Fruit fly (Drosophila melanogaster) whole organism, embryonic: ENCODE results near the gene EloB.

ENCODE experiments used
- Ada2b ChIP-seq: fragments of 200-800 bp; sonication (Bioruptor generic); IDR thresholded peaks from 2 replicates; pipeline ENCODE4 v1.3.6; 2022; ENCODE audit warnings: missing biosample characterization, missing genetic modification characterization
- Atf-2 ChIP-seq: fragments of 200-800 bp; sonication (Bioruptor generic); optimal IDR thresholded peaks from 2 replicates; lab custom pipeline; 2016; ENCODE audit warnings: missing biosample characterization, missing genetic modification characterization
- Bdp1 ChIP-seq: fragments of 200-800 bp; sonication (Bioruptor generic); optimal IDR thresholded peaks from 3 replicates; lab custom pipeline; 2016; ENCODE audit warnings: missing biosample characterization, missing genetic modification characterization
- Bgb ChIP-seq: fragments of 200-800 bp; sonication (Bioruptor generic); IDR thresholded peaks from 2 replicates; pipeline ENCODE4 v1.3.6; 2022; ENCODE audit warnings: missing biosample characterization, missing genetic modification characterization; ENCODE audit not compliant: partially characterized antibody
- CG10147 ChIP-seq: fragments of 200-800 bp; sonication (Bioruptor generic); optimal IDR thresholded peaks from 2 replicates; lab custom pipeline; 2019; ENCODE audit warnings: missing biosample characterization, mild to moderate bottlenecking, missing genetic modification characterization, moderate library complexity
- CG10565 ChIP-seq: fragments of 200-800 bp; sonication (Bioruptor generic); optimal IDR thresholded peaks from 3 replicates; lab custom pipeline; 2016; ENCODE audit warnings: missing biosample characterization, mild to moderate bottlenecking, missing genetic modification characterization
- CG10959 ChIP-seq: fragments of 200-800 bp; sonication (Bioruptor generic); IDR thresholded peaks from 2 replicates; pipeline ENCODE4 v1.3.6; 2022; ENCODE audit warnings: missing biosample characterization, missing genetic modification characterization
- CG11085 ChIP-seq: fragments of 200-800 bp; sonication (Bioruptor generic); IDR thresholded peaks from 2 replicates; pipeline ENCODE4 v1.3.6; 2022; ENCODE audit warnings: missing biosample characterization, missing genetic modification characterization
- CG11504 ChIP-seq: fragments of 200-800 bp; sonication (Bioruptor generic); optimal IDR thresholded peaks from 3 replicates; lab custom pipeline; 2019; ENCODE audit warnings: missing biosample characterization, mild to moderate bottlenecking, missing genetic modification characterization, moderate library complexity
- CG12104 ChIP-seq: fragments of 200-800 bp; sonication (Bioruptor generic); optimal IDR thresholded peaks from 3 replicates; lab custom pipeline; 2016; ENCODE audit warnings: missing biosample characterization, missing genetic modification characterization
- CG17385 ChIP-seq: fragments of 200-800 bp; sonication (Bioruptor generic); optimal IDR thresholded peaks from 3 replicates; lab custom pipeline; 2018; ENCODE audit warnings: missing biosample characterization, mild to moderate bottlenecking, missing genetic modification characterization
- CG3726 ChIP-seq: fragments of 200-800 bp; sonication (Bioruptor generic); IDR thresholded peaks from 3 replicates; pipeline ENCODE4, ENCODE4 v1.3.6; 2022; ENCODE audit warnings: missing biosample characterization, missing genetic modification characterization
- CG6272 ChIP-seq: fragments of 200-800 bp; sonication (Bioruptor generic); IDR thresholded peaks from 2 replicates; pipeline ENCODE4 v1.3.6; 2022; ENCODE audit warnings: missing biosample characterization, missing genetic modification characterization
- CG7357 ChIP-seq: fragments of 200-800 bp; sonication (Bioruptor generic); IDR thresholded peaks from 3 replicates; pipeline ENCODE4 v1.3.6; 2022; ENCODE audit warnings: missing biosample characterization, missing genetic modification characterization
- CG7745 ChIP-seq: fragments of 200-800 bp; sonication (Bioruptor generic); optimal IDR thresholded peaks from 2 replicates; lab custom pipeline; 2018; ENCODE audit warnings: missing biosample characterization, mild to moderate bottlenecking, missing genetic modification characterization, moderate library complexity
- CG8281 ChIP-seq: fragments of 200-800 bp; sonication (Bioruptor generic); optimal IDR thresholded peaks from 2 replicates; lab custom pipeline; 2018; ENCODE audit warnings: missing biosample characterization, mild to moderate bottlenecking, missing genetic modification characterization, moderate library complexity
- Doc2 ChIP-seq: fragments of 200-800 bp; sonication (Bioruptor generic); IDR thresholded peaks from 2 replicates; pipeline ENCODE4 v1.3.6; 2022; ENCODE audit warnings: missing biosample characterization, missing genetic modification characterization
- Gsc ChIP-seq: fragments of 200-800 bp; sonication (Bioruptor generic); IDR thresholded peaks from 2 replicates; pipeline ENCODE4 v1.3.6; 2022; ENCODE audit warnings: missing biosample characterization, missing genetic modification characterization
- Hmr ChIP-seq: fragments of 200-800 bp; sonication (Bioruptor generic); optimal IDR thresholded peaks from 3 replicates; lab custom pipeline; 2017; ENCODE audit warnings: mild to moderate bottlenecking, missing biosample characterization, missing genetic modification reagents, missing genetic modification characterization
- Kr ChIP-seq: fragments of 200-800 bp; sonication (Bioruptor generic); optimal IDR thresholded peaks from 2 replicates; lab custom pipeline; 2017; ENCODE audit warnings: missing biosample characterization, mild to moderate bottlenecking, missing genetic modification characterization
- Lhr ChIP-seq: fragments of 200-800 bp; sonication (Bioruptor generic); optimal IDR thresholded peaks from 3 replicates; lab custom pipeline; 2017; ENCODE audit warnings: mild to moderate bottlenecking, missing biosample characterization, missing genetic modification reagents, missing genetic modification characterization
- Lim3 ChIP-seq: fragments of 200-800 bp; sonication (Bioruptor generic); IDR thresholded peaks from 2 replicates; pipeline ENCODE4 v1.3.6; 2022; ENCODE audit warnings: missing biosample characterization, missing genetic modification characterization
- Meics ChIP-seq: fragments of 200-800 bp; sonication (Bioruptor generic); optimal IDR thresholded peaks from 2 replicates; lab custom pipeline; 2017; ENCODE audit warnings: missing biosample characterization, mild to moderate bottlenecking, missing genetic modification characterization
- NK7.1 ChIP-seq: fragments of 200-800 bp; sonication (Bioruptor generic); optimal IDR thresholded peaks from 3 replicates; lab custom pipeline; 2016; ENCODE audit warnings: missing biosample characterization, missing genetic modification characterization
- Opbp ChIP-seq: fragments of 200-800 bp; sonication (Bioruptor generic); IDR thresholded peaks from 3 replicates; pipeline ENCODE4 v1.3.6; 2022; ENCODE audit warnings: missing biosample characterization, missing genetic modification characterization; ENCODE audit not compliant: partially characterized antibody
- Ravus ChIP-seq: fragments of 200-800 bp; sonication (Bioruptor generic); IDR thresholded peaks from 2 replicates; pipeline ENCODE4 v1.3.6; 2022; ENCODE audit warnings: missing biosample characterization, missing genetic modification characterization
- Sry-β ChIP-seq: fragments of 200-800 bp; sonication (Bioruptor generic); optimal IDR thresholded peaks from 2 replicates; lab custom pipeline; 2018; ENCODE audit warnings: missing biosample characterization, mild to moderate bottlenecking, missing genetic modification characterization, moderate library complexity
- amos ChIP-seq: fragments of 200-800 bp; sonication (Bioruptor generic); IDR thresholded peaks from 2 replicates; pipeline ENCODE4 v1.3.6; 2022; ENCODE audit warnings: missing biosample characterization, missing genetic modification characterization; ENCODE audit not compliant: partially characterized antibody
- caup ChIP-seq: fragments of 200-800 bp; sonication (Bioruptor generic); optimal IDR thresholded peaks from 3 replicates; lab custom pipeline; 2017; ENCODE audit warnings: missing biosample characterization, mild to moderate bottlenecking, missing genetic modification characterization, moderate library complexity; ENCODE audit not compliant: severe bottlenecking
- cg ChIP-seq: fragments of 200-800 bp; sonication (Bioruptor generic); optimal IDR thresholded peaks from 3 replicates; lab custom pipeline; 2019; ENCODE audit warnings: missing biosample characterization, mild to moderate bottlenecking, missing genetic modification characterization, moderate library complexity
- crol ChIP-seq: fragments of 200-800 bp; sonication (Bioruptor generic); IDR thresholded peaks from 2 replicates; pipeline ENCODE4 v1.3.6; 2022; ENCODE audit warnings: missing biosample characterization, missing genetic modification characterization
- cwo ChIP-seq: fragments of 200-800 bp; sonication (Bioruptor generic); optimal IDR thresholded peaks from 3 replicates; lab custom pipeline; 2017; ENCODE audit warnings: missing biosample characterization, missing genetic modification characterization, mild to moderate bottlenecking, moderate library complexity, missing genetic modification reagents
- da ChIP-seq: fragments of 200-800 bp; sonication (Bioruptor generic); optimal IDR thresholded peaks from 2 replicates; lab custom pipeline; 2016; ENCODE audit warnings: missing biosample characterization, missing genetic modification characterization
- dimm ChIP-seq: fragments of 200-800 bp; sonication (Bioruptor generic); IDR thresholded peaks from 2 replicates; pipeline ENCODE4 v1.3.6; 2022; ENCODE audit warnings: missing biosample characterization, missing genetic modification characterization
- ems ChIP-seq: fragments of 200-800 bp; sonication (Bioruptor generic); optimal IDR thresholded peaks from 3 replicates; lab custom pipeline; 2016; ENCODE audit warnings: missing biosample characterization, missing genetic modification characterization
- gfzf ChIP-seq: fragments of 200-800 bp; sonication (Bioruptor generic); optimal IDR thresholded peaks from 2 replicates; lab custom pipeline; 2016; ENCODE audit warnings: missing biosample characterization, mild to moderate bottlenecking, missing genetic modification characterization, moderate library complexity
- her ChIP-seq: fragments of 200-800 bp; sonication (Bioruptor generic); optimal IDR thresholded peaks from 2 replicates; lab custom pipeline; 2016; ENCODE audit warnings: missing biosample characterization, missing genetic modification characterization
- hth ChIP-seq: fragments of >200 bp; optimal IDR thresholded peaks from 2 replicates; lab custom pipeline; 2017; ENCODE audit warnings: inconsistent platforms
- jing ChIP-seq: fragments of 200-800 bp; sonication (Bioruptor generic); optimal IDR thresholded peaks from 2 replicates; lab custom pipeline; 2018; ENCODE audit warnings: missing biosample characterization, mild to moderate bottlenecking, missing genetic modification characterization
- ken ChIP-seq: fragments of 200-800 bp; sonication (Bioruptor generic); IDR thresholded peaks from 3 replicates; pipeline ENCODE4 v1.3.6; 2022; ENCODE audit warnings: missing biosample characterization, missing genetic modification characterization
- lola ChIP-seq, 3 experiments: fragments of >200 bp in 2 of 3; fragments of 200-800 bp in 1 of 3; sonication (Bioruptor generic) in 1 of 3; optimal IDR thresholded peaks; 2 replicates each; lab custom pipeline; 2017 to 2019; ENCODE audit warnings: missing biosample characterization in 3 of 3, missing genetic modification characterization in 3 of 3, mild to moderate bottlenecking in 1 of 3, moderate library complexity in 1 of 3
- nmo ChIP-seq: fragments of 200-800 bp; sonication (Bioruptor generic); optimal IDR thresholded peaks from 2 replicates; lab custom pipeline; 2018; ENCODE audit warnings: missing biosample characterization, mild to moderate bottlenecking, missing genetic modification characterization, moderate library complexity
- nom ChIP-seq: fragments of 200-800 bp; sonication (Bioruptor generic); optimal IDR thresholded peaks from 2 replicates; lab custom pipeline; 2017; ENCODE audit warnings: missing biosample characterization, missing genetic modification characterization, mild to moderate bottlenecking, moderate library complexity, missing genetic modification reagents
- otp ChIP-seq: fragments of 200-800 bp; sonication (Bioruptor generic); IDR thresholded peaks from 3 replicates; pipeline ENCODE4, ENCODE4 v1.3.6; 2022; ENCODE audit warnings: missing biosample characterization, missing genetic modification characterization
- pho ChIP-seq: fragments of 200-800 bp; sonication (Bioruptor generic); optimal IDR thresholded peaks from 2 replicates; lab custom pipeline; 2016; ENCODE audit warnings: missing biosample characterization, missing genetic modification characterization
- sima ChIP-seq: fragments of 200-800 bp; sonication (Bioruptor generic); optimal IDR thresholded peaks from 2 replicates; lab custom pipeline; 2016; ENCODE audit warnings: missing biosample characterization, missing genetic modification characterization
- sna ChIP-seq: fragments of 200-800 bp; sonication (Bioruptor generic); IDR thresholded peaks from 2 replicates; pipeline ENCODE4 v1.3.6; 2022; ENCODE audit warnings: missing biosample characterization, missing genetic modification characterization; ENCODE audit not compliant: partially characterized antibody
- z ChIP-seq: fragments of 200-800 bp; sonication (Bioruptor generic); IDR thresholded peaks from 3 replicates; pipeline ENCODE4 v1.3.6; 2022; ENCODE audit warnings: missing biosample characterization, missing genetic modification characterization

EloB gene

DNA sequence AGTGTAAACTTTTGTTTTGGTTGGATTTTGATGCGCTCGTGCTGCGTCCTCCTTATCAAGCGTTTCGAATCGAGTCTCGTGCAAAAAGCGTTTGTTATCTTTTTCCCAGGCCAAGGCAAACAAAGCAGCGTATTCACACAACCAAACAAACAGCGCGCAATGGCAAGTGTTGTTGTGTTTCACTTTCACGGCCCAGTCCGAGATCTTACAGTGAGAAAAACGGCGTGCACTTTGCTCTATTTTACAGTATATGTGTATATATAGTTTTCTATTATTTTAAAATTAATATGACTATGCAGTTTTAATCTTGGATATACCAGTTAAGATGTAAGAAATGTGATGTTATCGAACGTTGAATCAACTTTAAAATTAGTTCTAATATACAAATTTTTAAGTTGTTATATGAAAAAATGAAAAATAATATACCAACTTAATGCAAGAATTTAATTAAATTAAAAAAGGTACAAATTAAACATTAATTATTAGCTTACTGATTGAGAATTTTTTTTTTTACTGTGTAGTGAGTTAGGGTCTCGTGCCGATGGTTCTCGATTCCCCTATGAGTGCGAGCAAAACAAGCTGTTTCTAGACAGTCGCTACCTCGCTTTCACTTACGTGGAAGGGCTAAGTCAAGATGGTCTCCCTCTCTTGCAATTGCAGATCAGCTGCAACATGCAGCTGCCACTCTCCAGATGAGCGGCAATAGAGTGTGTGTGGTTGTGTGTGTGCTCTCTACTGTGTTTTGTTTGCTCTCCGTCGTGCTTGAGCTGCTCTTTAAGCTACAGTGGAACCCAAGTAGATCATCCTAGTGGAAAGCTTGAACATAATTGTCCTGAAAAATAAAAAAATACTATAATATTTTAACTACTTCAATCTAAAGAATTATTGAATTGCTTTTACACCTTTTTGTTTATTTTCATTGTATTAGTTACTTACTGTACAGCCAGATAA lies 14.8 kb upstream of the EloB start (continued):
- TF ChIP-seq Bgb (GFP tag; lab: Robert Waterston, UW), result no peak
- no peak for TF ChIP-seq dimm (GFP tag; lab: Robert Waterston, UW)
- TF ChIP-seq CG7745 (tag; lab: Kevin White, UChicago), result no peak
- TF ChIP-seq Hmr (GFP tag; lab: Kevin White, UChicago), result peak; percentile 84
- peak; percentile 52; the same call in 2 of the 3 replicates for TF ChIP-seq CG3726 (GFP tag; lab: Robert Waterston, UW)
- TF ChIP-seq ken, result peak; percentile 76
- TF ChIP-seq Sry-β (GFP tag; lab: Kevin White, UChicago), result peak; percentile 29
- TF ChIP-seq CG11085 (GFP tag; lab: Robert Waterston, UW), result peak; percentile 29; the same call in 1 of the 2 replicates
- TF ChIP-seq sna (GFP tag; lab: Robert Waterston, UW), result no peak
- TF ChIP-seq otp (GFP tag; lab: Robert Waterston, UW), result peak; percentile 74
- TF ChIP-seq amos (GFP tag; lab: Robert Waterston, UW), result no peak
- peak; percentile 67 for TF ChIP-seq Ada2b
- TF ChIP-seq da, result peak; percentile 47
- TF ChIP-seq sima (GFP tag; lab: Kevin White, UChicago), result no peak
- no peak for TF ChIP-seq Atf-2
- TF ChIP-seq CG10147, result peak; percentile 89
- peak; percentile 82 for TF ChIP-seq CG12104 (GFP tag; lab: Kevin White, UChicago)
- TF ChIP-seq ems (GFP tag; lab: Kevin White, UChicago), result no peak
- TF ChIP-seq Kr (GFP tag; lab: Kevin White, UChicago), result peak; percentile 93
- TF ChIP-seq hth (lab: Kevin White, UChicago), result no peak
- TF ChIP-seq NK7.1, result no peak
- TF ChIP-seq CG17385 (GFP tag; lab: Kevin White, UChicago), result peak; percentile 82
- no peak for TF ChIP-seq Opbp (GFP tag; lab: Robert Waterston, UW)
- TF ChIP-seq her (GFP tag; lab: Kevin White, UChicago), result no peak
- peak; percentile 75 for TF ChIP-seq caup (GFP tag; lab: Kevin White, UChicago)
- peak; percentile 11 for TF ChIP-seq jing
- TF ChIP-seq CG7357, result peak; percentile 81
- TF ChIP-seq Doc2 (GFP tag; lab: Robert Waterston, UW), result 0 out of 2 replicates have a peak, but pooled peaks have one; percentile 14
- no peak for TF ChIP-seq crol (GFP tag; lab: Robert Waterston, UW)
- TF ChIP-seq cg, result peak; percentile 63
- TF ChIP-seq z (GFP tag; lab: Robert Waterston, UW), result no peak
- peak; percentile 87 for TF ChIP-seq Meics (GFP tag; lab: Kevin White, UChicago)
- peak; percentile 98 for TF ChIP-seq nmo (GFP tag; lab: Kevin White, UChicago)
- peak; percentile 66 for TF ChIP-seq Ravus (GFP tag; lab: Robert Waterston, UW)
- TF ChIP-seq CG10565 (GFP tag; lab: Kevin White, UChicago), result peak; percentile 10
- no peak for TF ChIP-seq Lim3 (GFP tag; lab: Robert Waterston, UW)
- TF ChIP-seq CG6272, result peak; percentile 63
- TF ChIP-seq pho (GFP tag; lab: Kevin White, UChicago), result no peak
- TF ChIP-seq CG10959, result peak; percentile 64; the same call in 1 of the 2 replicates
- TF ChIP-seq Gsc (GFP tag; lab: Robert Waterston, UW), result no peak; the same call in 1 of the 2 replicates
- TF ChIP-seq lola (GFP tag; optimal IDR thresholded peaks at IDR 0.05; lab: Kevin White, UChicago), result peak in 1 of 3 experiments; percentile 98
- TF ChIP-seq Bdp1 (GFP tag; lab: Kevin White, UChicago), result no peak
- peak; percentile 95 for TF ChIP-seq CG11504
- no peak for TF ChIP-seq gfzf (GFP tag; lab: Kevin White, UChicago)
- TF ChIP-seq Lhr (GFP tag; lab: Kevin White, UChicago), result peak; percentile 62
- peak; percentile 78 for TF ChIP-seq CG8281 (tag; lab: Kevin White, UChicago)
- TF ChIP-seq cwo, result peak; percentile 99
- peak; percentile 88 for TF ChIP-seq nom
